Worm (Caenorhabditis elegans) whole organism, L1 larva: ENCODE data around the gene C56G2.22.

Experiments used
- C04F5.9 ChIP-seq: sonication (generic microtip); optimal IDR thresholded peaks from 2 replicates; lab custom pipeline; 2016; ENCODE audit warnings: missing genetic modification characterization, missing compliant biosample characterization
- C16A3.4 ChIP-seq: fragments of 150-350 bp; optimal IDR thresholded peaks from 2 replicates; lab custom pipeline; 2014; ENCODE audit warnings: missing biosample characterization, missing genetic modification characterization
- C34B4.2 ChIP-seq: sonication (generic microtip); optimal IDR thresholded peaks from 2 replicates; lab custom pipeline; 2017; ENCODE audit warnings: mild to moderate bottlenecking, missing genetic modification characterization, missing compliant biosample characterization
- alr-1 ChIP-seq: fragments of 200-800 bp; sonication (Bioruptor generic); optimal IDR thresholded peaks from 2 replicates; lab custom pipeline; 2018; ENCODE audit warnings: borderline replicate concordance, mild to moderate bottlenecking, missing genetic modification characterization, missing compliant biosample characterization
- ceh-63 ChIP-seq: fragments of 200-800 bp; sonication (Bioruptor generic); optimal IDR thresholded peaks from 2 replicates; lab custom pipeline; 2018; ENCODE audit warnings: mild to moderate bottlenecking, missing genetic modification characterization, missing compliant biosample characterization
- ceh-82 ChIP-seq, 3 experiments: fragments of 150-350 bp in 1 of 3; sonication (generic microtip) in 2 of 3; optimal IDR thresholded peaks; 2 replicates each; lab custom pipeline; 2014 to 2017; ENCODE audit warnings: missing biosample characterization in 3 of 3, missing genetic modification characterization in 3 of 3
- ceh-88 ChIP-seq: fragments of 200-800 bp; sonication (Bioruptor generic); IDR thresholded peaks from 2 replicates; pipeline ENCODE4 v1.3.6; 2022; ENCODE audit warnings: missing genetic modification characterization, missing compliant biosample characterization
- dpl-1 ChIP-seq, 3 experiments: fragments of 150-350 bp in 2 of 3; sonication (generic microtip) in 1 of 3; optimal IDR thresholded peaks; 2 replicates each; lab custom pipeline; 2014 to 2017; ENCODE audit warnings: missing biosample characterization in 3 of 3, missing genetic modification characterization in 3 of 3, missing genetic modification reagents in 3 of 3
- dsc-1 ChIP-seq: sonication (generic microtip); optimal IDR thresholded peaks from 2 replicates; lab custom pipeline; 2016; ENCODE audit warnings: mild to moderate bottlenecking, missing genetic modification characterization, missing compliant biosample characterization
- elt-2 ChIP-seq: sonication (generic microtip); optimal IDR thresholded peaks from 2 replicates; lab custom pipeline; 2016; ENCODE audit warnings: missing genetic modification characterization, mild to moderate bottlenecking, inconsistent platforms, missing compliant biosample characterization, missing genetic modification reagents
- ets-5 ChIP-seq: fragments of 200-800 bp; sonication (Bioruptor generic); IDR thresholded peaks from 2 replicates; pipeline ENCODE4 v1.3.6; 2022; ENCODE audit warnings: missing genetic modification characterization, missing compliant biosample characterization
- fkh-4 ChIP-seq: sonication (generic microtip); optimal IDR thresholded peaks from 2 replicates; lab custom pipeline; 2016; ENCODE audit warnings: missing compliant biosample characterization, missing genetic modification characterization, borderline replicate concordance
- fkh-8 ChIP-seq: sonication (generic microtip); optimal IDR thresholded peaks from 2 replicates; lab custom pipeline; 2016; ENCODE audit warnings: mild to moderate bottlenecking, missing genetic modification characterization, missing compliant biosample characterization
- fos-1 ChIP-seq: fragments of 150-350 bp; optimal IDR thresholded peaks from 2 replicates; lab custom pipeline; 2014; ENCODE audit warnings: missing biosample characterization, missing genetic modification characterization
- hlh-17 ChIP-seq: fragments of 200-800 bp; sonication (Bioruptor generic); optimal IDR thresholded peaks from 2 replicates; lab custom pipeline; 2018; ENCODE audit warnings: missing genetic modification characterization, mild to moderate bottlenecking, missing compliant biosample characterization, moderate library complexity, borderline replicate concordance
- isw-1 ChIP-seq: fragments of 200-800 bp; sonication (Bioruptor generic); IDR thresholded peaks from 2 replicates; pipeline ENCODE4 v1.3.6; 2022; ENCODE audit warnings: missing genetic modification characterization, missing compliant biosample characterization
- jun-1 ChIP-seq: fragments of 150-350 bp; optimal IDR thresholded peaks from 2 replicates; lab custom pipeline; 2014; ENCODE audit warnings: missing biosample characterization, missing genetic modification reagents, missing genetic modification characterization
- lin-13 ChIP-seq: fragments of 150-350 bp; optimal IDR thresholded peaks from 2 replicates; lab custom pipeline; 2014; ENCODE audit warnings: missing biosample characterization, missing genetic modification reagents, missing genetic modification characterization
- lin-14 ChIP-seq: fragments of 200-800 bp; sonication (Bioruptor generic); optimal IDR thresholded peaks from 2 replicates; lab custom pipeline; 2018; ENCODE audit warnings: mild to moderate bottlenecking, missing genetic modification characterization, moderate library complexity, missing compliant biosample characterization
- lin-39 ChIP-seq: fragments of 150-350 bp; optimal IDR thresholded peaks from 2 replicates; lab custom pipeline; 2014; ENCODE audit warnings: missing biosample characterization, missing genetic modification reagents, missing genetic modification characterization
- lir-3 ChIP-seq: sonication (generic microtip); optimal IDR thresholded peaks from 2 replicates; lab custom pipeline; 2016; ENCODE audit warnings: mild to moderate bottlenecking, missing genetic modification characterization, moderate library complexity, missing compliant biosample characterization; ENCODE audit not compliant: poor library complexity
- lsy-2 ChIP-seq, 2 experiments: fragments of 150-350 bp; optimal IDR thresholded peaks; 2 replicates each; lab custom pipeline; 2014; ENCODE audit warnings: missing biosample characterization in 2 of 2, missing genetic modification characterization in 2 of 2
- mab-9 ChIP-seq: fragments of 200-800 bp; sonication (Bioruptor generic); IDR thresholded peaks from 2 replicates; pipeline ENCODE4 v1.3.6; 2022; ENCODE audit warnings: missing genetic modification reagents, missing genetic modification characterization, missing compliant biosample characterization
- mef-2 ChIP-seq: fragments of 150-350 bp; optimal IDR thresholded peaks from 2 replicates; lab custom pipeline; 2014; ENCODE audit warnings: missing biosample characterization, missing genetic modification characterization
- mep-1 ChIP-seq: fragments of 150-350 bp; optimal IDR thresholded peaks from 2 replicates; lab custom pipeline; 2014; ENCODE audit warnings: missing biosample characterization, missing genetic modification characterization
- nhr-20 ChIP-seq: sonication (generic microtip); optimal IDR thresholded peaks from 2 replicates; lab custom pipeline; 2016; ENCODE audit warnings: mild to moderate bottlenecking, missing genetic modification characterization, missing compliant biosample characterization
- nhr-237 ChIP-seq: fragments of 150-350 bp; optimal IDR thresholded peaks from 2 replicates; lab custom pipeline; 2014; ENCODE audit warnings: missing biosample characterization, missing genetic modification characterization
- nhr-28 ChIP-seq: fragments of 150-350 bp; optimal IDR thresholded peaks from 2 replicates; lab custom pipeline; 2014; ENCODE audit warnings: missing biosample characterization, missing genetic modification characterization
- nhr-47 ChIP-seq: sonication (generic microtip); optimal IDR thresholded peaks from 2 replicates; lab custom pipeline; 2016; ENCODE audit warnings: mild to moderate bottlenecking, missing genetic modification characterization, moderate library complexity, missing compliant biosample characterization
- nhr-71 ChIP-seq: sonication (generic microtip); optimal IDR thresholded peaks from 2 replicates; lab custom pipeline; 2016; ENCODE audit warnings: mild to moderate bottlenecking, missing genetic modification characterization, moderate library complexity, missing compliant biosample characterization
- nhr-76 ChIP-seq: sonication (generic microtip); optimal IDR thresholded peaks from 2 replicates; lab custom pipeline; 2017; ENCODE audit warnings: missing biosample characterization, missing genetic modification characterization
- nhr-84 ChIP-seq: sonication (generic microtip); optimal IDR thresholded peaks from 2 replicates; lab custom pipeline; 2017; ENCODE audit warnings: missing biosample characterization, missing genetic modification characterization
- nhr-85 ChIP-seq: sonication (generic microtip); peaks from one replicate; lab custom pipeline; 2016; ENCODE audit warnings: missing genetic modification characterization, inconsistent platforms, missing compliant biosample characterization
- nhr-90 ChIP-seq: sonication (generic microtip); optimal IDR thresholded peaks from 2 replicates; lab custom pipeline; 2016; ENCODE audit warnings: mild to moderate bottlenecking, missing genetic modification characterization, missing compliant biosample characterization; ENCODE audit not compliant: poor library complexity
- pax-3 ChIP-seq: fragments of 200-800 bp; sonication (Bioruptor generic); optimal IDR thresholded peaks from 2 replicates; lab custom pipeline; 2018; ENCODE audit warnings: mild to moderate bottlenecking, missing genetic modification characterization, moderate library complexity, missing compliant biosample characterization
- pqm-1 ChIP-seq: sonication (generic microtip); optimal IDR thresholded peaks from 3 replicates; lab custom pipeline; 2017; ENCODE audit warnings: missing biosample characterization, missing genetic modification characterization
- skn-1 ChIP-seq: fragments of 150-350 bp; optimal IDR thresholded peaks from 2 replicates; lab custom pipeline; 2014; ENCODE audit warnings: missing biosample characterization, missing genetic modification characterization
- snpc-4 ChIP-seq: fragments of 150-350 bp; optimal IDR thresholded peaks from 2 replicates; lab custom pipeline; 2014; ENCODE audit warnings: missing biosample characterization, missing genetic modification characterization
- snu-23 ChIP-seq: sonication (generic microtip); optimal IDR thresholded peaks from 2 replicates; lab custom pipeline; 2016; ENCODE audit warnings: missing genetic modification characterization, missing compliant biosample characterization
- sox-4 ChIP-seq: sonication (generic microtip); optimal IDR thresholded peaks from 2 replicates; lab custom pipeline; 2016; ENCODE audit warnings: missing genetic modification characterization, missing compliant biosample characterization
- tbx-2 ChIP-seq: sonication (generic microtip); optimal IDR thresholded peaks from 2 replicates; lab custom pipeline; 2016; ENCODE audit warnings: missing genetic modification characterization, missing compliant biosample characterization
- tlp-1 ChIP-seq: fragments of 150-350 bp; optimal IDR thresholded peaks from 2 replicates; lab custom pipeline; 2014; ENCODE audit warnings: missing biosample characterization, missing genetic modification characterization
- unc-130 ChIP-seq: fragments of 150-350 bp; optimal IDR thresholded peaks from 2 replicates; lab custom pipeline; 2017; ENCODE audit warnings: missing biosample characterization, missing genetic modification characterization, inconsistent platforms
- unc-30 ChIP-seq: sonication (generic microtip); optimal IDR thresholded peaks from 2 replicates; lab custom pipeline; 2017; ENCODE audit warnings: missing biosample characterization, missing genetic modification characterization
- unc-62 ChIP-seq: fragments of 150-350 bp; optimal IDR thresholded peaks from 2 replicates; lab custom pipeline; 2014; ENCODE audit warnings: missing biosample characterization, missing genetic modification reagents, missing genetic modification characterization
- unc-86 ChIP-seq: sonication (generic microtip); optimal IDR thresholded peaks from 2 replicates; lab custom pipeline; 2016; ENCODE audit warnings: missing genetic modification characterization, missing compliant biosample characterization
- xbp-1 ChIP-seq: sonication (generic microtip); optimal IDR thresholded peaks from 2 replicates; lab custom pipeline; 2016; ENCODE audit warnings: missing genetic modification characterization, missing compliant biosample characterization
- ztf-4 ChIP-seq: fragments of 150-350 bp; optimal IDR thresholded peaks from 2 replicates; lab custom pipeline; 2014; ENCODE audit warnings: missing biosample characterization, missing genetic modification characterization

Gene C56G2.22

DNA sequence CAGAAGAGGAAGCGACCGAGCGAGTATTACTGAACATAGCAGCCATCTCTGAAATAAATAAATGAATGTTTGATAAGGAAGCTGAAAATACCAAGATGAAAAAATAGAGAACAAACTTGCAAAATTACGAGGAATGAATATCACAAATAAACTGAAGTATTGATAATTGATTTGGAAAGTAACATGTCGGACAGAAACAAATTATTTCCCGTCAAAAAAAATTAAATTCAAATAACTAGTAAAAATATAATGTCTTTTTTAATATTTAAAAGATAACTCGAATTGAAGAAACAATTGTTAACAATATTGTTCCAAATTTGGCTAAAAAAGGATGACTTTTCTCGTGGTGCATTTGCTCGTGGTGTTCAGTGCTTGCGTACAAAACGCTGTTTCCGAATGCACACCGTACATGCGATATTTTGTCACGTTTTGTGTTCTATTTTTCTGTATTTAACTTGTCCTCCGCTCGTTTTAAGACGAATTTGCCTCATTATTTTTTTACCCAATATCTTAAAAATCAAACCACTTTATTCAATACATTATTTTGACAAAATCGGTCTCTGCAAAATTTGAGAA, 4.3 kb upstream of the C56G2.22 start, which contains the start of gene rpn-13 (continued):
- TF ChIP-seq C34B4.2 (tag; lab: Kevin White, UChicago), result no peak
- TF ChIP-seq ceh-63, result no peak
- no peak for TF ChIP-seq C04F5.9 (tag; lab: Kevin White, UChicago)
- TF ChIP-seq alr-1 (tag; lab: Kevin White, UChicago), result no peak
- TF ChIP-seq nhr-84 (tag; lab: Kevin White, UChicago), result no peak
- TF ChIP-seq ets-5 (GFP tag; lab: Robert Waterston, UW), result no peak
- no peak for TF ChIP-seq elt-2 (tag; lab: Kevin White, UChicago)
- no peak for TF ChIP-seq nhr-28 (tag; lab: Kevin White, UChicago)
- no peak for TF ChIP-seq pax-3 (tag; lab: Kevin White, UChicago)
- peak; percentile 98 for TF ChIP-seq skn-1 (tag; lab: Kevin White, UChicago)
- no peak for TF ChIP-seq nhr-237 (tag; lab: Kevin White, UChicago)
- TF ChIP-seq, all 84 proteins: peak for 25

DNA sequence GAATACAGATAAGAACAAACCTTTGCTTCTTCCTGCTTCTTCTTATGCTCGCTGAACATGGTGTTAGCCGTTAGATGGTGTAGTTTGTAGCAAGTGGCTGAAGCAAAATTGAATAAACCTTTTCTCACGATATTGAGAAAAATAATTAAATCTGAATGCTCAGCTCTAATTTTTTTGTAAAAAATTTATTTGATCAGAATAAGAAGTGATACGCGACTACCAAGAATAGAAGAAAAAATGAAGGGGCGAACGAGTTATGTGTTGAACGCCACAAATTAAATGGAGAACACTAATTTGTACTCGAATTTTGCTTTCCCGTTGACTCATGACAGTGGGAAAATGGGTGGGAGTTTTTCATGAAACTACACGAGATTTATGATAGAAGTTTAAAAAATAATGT, 3.0 kb upstream of the C56G2.22 start, which contains the start of gene C56G2.9:
C56G2.9 (minus strand) TSS at position 101 of the 400 bp plus-strand sequence.
- TF ChIP-seq hlh-17 (GFP tag; lab: Kevin White, UChicago) (no peak), tbx-2 (no peak), xbp-1 (no peak), dsc-1 (no peak), fkh-8 (no peak), lin-13 (GFP tag; lab: Kevin White, UChicago) (no peak), ceh-63 (no peak), nhr-90 (tag; lab: Kevin White, UChicago) (no peak), tlp-1 (tag; lab: Kevin White, UChicago) (no peak), dpl-1 (GFP tag; optimal IDR thresholded peaks at IDR 0.05; lab: Kevin White, UChicago) (no peak), unc-62 (GFP tag; lab: Kevin White, UChicago) (no peak), nhr-47 (tag; lab: Kevin White, UChicago) (no peak), lin-39 (no peak), mef-2 (tag; lab: Kevin White, UChicago) (no peak), lsy-2 (tag; optimal IDR thresholded peaks at IDR 0.05; lab: Kevin White, UChicago) (no peak)

- TF ChIP-seq unc-130 (peak; percentile 69), snu-23 (GFP tag; lab: Kevin White, UChicago) (peak; percentile 95), ceh-63 (no peak), C16A3.4 (tag; lab: Kevin White, UChicago) (peak; percentile 94), mab-9 (GFP tag; lab: Robert Waterston, UW) (peak; percentile 54), unc-62 (GFP tag; lab: Kevin White, UChicago) (no peak), pqm-1 (no peak), nhr-28 (tag; lab: Kevin White, UChicago) (no peak), xbp-1 (peak; percentile 80), isw-1 (GFP tag; lab: Robert Waterston, UW) (peak; percentile 77), ztf-4 (tag; lab: Kevin White, UChicago) (peak; percentile 68), nhr-71 (peak; percentile 93), lsy-2 (tag; optimal IDR thresholded peaks at IDR 0.05; lab: Kevin White, UChicago) (peak; percentile 98 to 99), nhr-20 (peak; percentile 94), snpc-4 (tag; lab: Kevin White, UChicago) (peak; percentile 70), unc-30 (no peak), fkh-4 (tag; lab: Kevin White, UChicago) (peak; percentile 44), lir-3 (tag; lab: Kevin White, UChicago) (peak; percentile 51), fos-1 (tag; lab: Kevin White, UChicago) (peak; percentile 87), elt-2 (tag; lab: Kevin White, UChicago) (peak; percentile 39), unc-86 (tag; lab: Kevin White, UChicago) (peak; percentile 78), ceh-88 (GFP tag; lab: Robert Waterston, UW) (no peak), hlh-17 (GFP tag; lab: Kevin White, UChicago) (no peak), mep-1 (tag; lab: Kevin White, UChicago) (peak; percentile 89), jun-1 (tag; lab: Kevin White, UChicago) (peak; percentile 64), C34B4.2 (tag; lab: Kevin White, UChicago) (no peak), mef-2 (tag; lab: Kevin White, UChicago) (no peak), sox-4 (no peak), nhr-85 (tag; lab: Kevin White, UChicago) (peak; percentile 94), C04F5.9 (tag; lab: Kevin White, UChicago) (peak; percentile 71), nhr-76 (no peak), lin-14 (GFP tag; lab: Kevin White, UChicago) (peak; percentile 91), ceh-82 (tag; optimal IDR thresholded peaks at IDR 0.05; lab: Kevin White, UChicago) (peak; percentile 76 to 85 (median 79))
Observed at ce11 chrIII:6344737-6345136, 1.5 kb upstream of the C56G2.22 start.
